Fruit fly (Drosophila melanogaster) whole organism, embryonic: ENCODE measurements around the gene Ltn1.
A peak's percentile ranks its signal among the peaks of the same experiment; 100 is the strongest.

Experiments
- Aef1 ChIP-seq: fragments of 200-800 bp; sonication (Bioruptor generic); IDR thresholded peaks from 3 replicates; pipeline ENCODE4 v1.3.6; 2022; ENCODE audit warnings: missing biosample characterization, missing genetic modification characterization
- CG10274 ChIP-seq: fragments of 200-800 bp; sonication (Bioruptor generic); optimal IDR thresholded peaks from 3 replicates; lab custom pipeline; 2017; ENCODE audit warnings: missing biosample characterization, mild to moderate bottlenecking, missing genetic modification characterization
- CG11696 ChIP-seq: fragments of 200-800 bp; sonication (Bioruptor generic); IDR thresholded peaks from 2 replicates; pipeline ENCODE4 v1.3.6; 2022; ENCODE audit warnings: missing biosample characterization, missing genetic modification characterization
- CG1647 ChIP-seq: fragments of 200-800 bp; sonication (Bioruptor generic); optimal IDR thresholded peaks from 3 replicates; lab custom pipeline; 2016; ENCODE audit warnings: missing biosample characterization, missing genetic modification characterization
- CG17612 ChIP-seq: fragments of 200-800 bp; sonication (Bioruptor generic); IDR thresholded peaks from 2 replicates; pipeline ENCODE4 v1.3.6; 2022; ENCODE audit warnings: missing biosample characterization, missing genetic modification characterization
- CG17802 ChIP-seq: fragments of 200-800 bp; sonication (Bioruptor generic); optimal IDR thresholded peaks from 2 replicates; lab custom pipeline; 2018; ENCODE audit warnings: missing biosample characterization, mild to moderate bottlenecking, missing genetic modification characterization, moderate library complexity
- CG17829 ChIP-seq: fragments of 200-800 bp; optimal IDR thresholded peaks from 2 replicates; lab custom pipeline; 2019; ENCODE audit warnings: missing biosample characterization, mild to moderate bottlenecking, missing genetic modification characterization, moderate library complexity
- CG18764 ChIP-seq: fragments of 200-800 bp; sonication (Bioruptor generic); optimal IDR thresholded peaks from 3 replicates; lab custom pipeline; 2016; ENCODE audit warnings: missing biosample characterization, missing genetic modification characterization
- CG2120 ChIP-seq: fragments of 200-800 bp; sonication (Bioruptor generic); optimal IDR thresholded peaks from 3 replicates; lab custom pipeline; 2016; ENCODE audit warnings: missing biosample characterization, missing genetic modification characterization
- CG2129 ChIP-seq: fragments of 200-800 bp; sonication (Bioruptor generic); IDR thresholded peaks from 2 replicates; pipeline ENCODE4 v1.3.6; 2022; ENCODE audit warnings: missing biosample characterization, missing genetic modification characterization; ENCODE audit not compliant: partially characterized antibody
- CG31365 ChIP-seq: fragments of 200-800 bp; sonication (Bioruptor generic); optimal IDR thresholded peaks from 2 replicates; lab custom pipeline; 2018; ENCODE audit warnings: missing biosample characterization, mild to moderate bottlenecking, missing genetic modification characterization
- CG3838 ChIP-seq: fragments of 200-800 bp; sonication (Bioruptor generic); optimal IDR thresholded peaks from 3 replicates; lab custom pipeline; 2016; ENCODE audit warnings: missing biosample characterization, missing genetic modification characterization
- CG4328 ChIP-seq: fragments of 200-800 bp; sonication (Bioruptor generic); optimal IDR thresholded peaks from 3 replicates; lab custom pipeline; 2017; ENCODE audit warnings: missing biosample characterization, missing genetic modification reagents, missing genetic modification characterization
- CG4360 ChIP-seq: fragments of 200-800 bp; sonication (Bioruptor generic); IDR thresholded peaks from 2 replicates; pipeline ENCODE4 v1.3.6; 2022; ENCODE audit warnings: missing biosample characterization, missing genetic modification characterization
- CG4820 ChIP-seq: fragments of 200-800 bp; sonication (Bioruptor generic); optimal IDR thresholded peaks from 3 replicates; lab custom pipeline; 2016; ENCODE audit warnings: missing biosample characterization, missing genetic modification characterization
- CG4854 ChIP-seq: fragments of 200-800 bp; sonication (Bioruptor generic); optimal IDR thresholded peaks from 2 replicates; lab custom pipeline; 2016; ENCODE audit warnings: missing biosample characterization, missing genetic modification characterization, inconsistent platforms
- CG6254 ChIP-seq: fragments of 200-800 bp; sonication (Bioruptor generic); optimal IDR thresholded peaks from 3 replicates; lab custom pipeline; 2017; ENCODE audit warnings: mild to moderate bottlenecking, missing biosample characterization, missing genetic modification reagents, missing genetic modification characterization
- CG8388 ChIP-seq: fragments of 200-800 bp; sonication (Bioruptor generic); optimal IDR thresholded peaks from 2 replicates; lab custom pipeline; 2019; ENCODE audit warnings: missing biosample characterization, mild to moderate bottlenecking, missing genetic modification characterization, moderate library complexity
- CG8765 ChIP-seq: fragments of 200-800 bp; sonication (Bioruptor generic); IDR thresholded peaks from 2 replicates; pipeline ENCODE4 v1.3.6; 2022; ENCODE audit warnings: missing biosample characterization, missing genetic modification characterization
- CG9797 ChIP-seq: fragments of 200-800 bp; sonication (Bioruptor generic); optimal IDR thresholded peaks from 3 replicates; lab custom pipeline; 2018; ENCODE audit warnings: missing biosample characterization, mild to moderate bottlenecking, missing genetic modification characterization
- CkIIα-i1 ChIP-seq: fragments of 200-800 bp; sonication (Bioruptor generic); IDR thresholded peaks from 2 replicates; pipeline ENCODE4 v1.3.6; 2022; ENCODE audit warnings: missing biosample characterization, missing genetic modification characterization
- Elba2 ChIP-seq: fragments of 200-800 bp; sonication (Bioruptor generic); optimal IDR thresholded peaks from 3 replicates; lab custom pipeline; 2016; ENCODE audit warnings: missing biosample characterization, missing genetic modification characterization
- Fer1 ChIP-seq: fragments of 200-800 bp; sonication (Bioruptor generic); optimal IDR thresholded peaks from 2 replicates; lab custom pipeline; 2017; ENCODE audit warnings: missing biosample characterization, mild to moderate bottlenecking, missing genetic modification characterization
- HLH54F ChIP-seq: fragments of 200-800 bp; sonication (Bioruptor generic); optimal IDR thresholded peaks from 3 replicates; lab custom pipeline; 2016; ENCODE audit warnings: missing biosample characterization, missing genetic modification characterization
- HmgD ChIP-seq: fragments of 200-800 bp; sonication (Bioruptor generic); optimal IDR thresholded peaks from 3 replicates; lab custom pipeline; 2016; ENCODE audit warnings: missing biosample characterization, missing genetic modification characterization
- Hr78 ChIP-seq, 2 experiments: fragments of 200-800 bp in 1 of 2; fragments of >200 bp in 1 of 2; sonication (Bioruptor generic) in 1 of 2; optimal IDR thresholded peaks; 2 replicates each; lab custom pipeline; 2017 to 2019; ENCODE audit warnings: missing biosample characterization in 2 of 2, missing genetic modification characterization in 2 of 2, mild to moderate bottlenecking in 1 of 2, moderate library complexity in 1 of 2
- Lim3 ChIP-seq: fragments of 200-800 bp; sonication (Bioruptor generic); IDR thresholded peaks from 2 replicates; pipeline ENCODE4 v1.3.6; 2022; ENCODE audit warnings: missing biosample characterization, missing genetic modification characterization
- MBD-R2 ChIP-seq: fragments of 200-800 bp; sonication (Bioruptor generic); IDR thresholded peaks from 2 replicates; pipeline ENCODE4 v1.3.6; 2022; ENCODE audit warnings: missing biosample characterization, missing genetic modification characterization
- Mad ChIP-seq: fragments of 200-800 bp; sonication (Bioruptor generic); optimal IDR thresholded peaks from 2 replicates; lab custom pipeline; 2016; ENCODE audit warnings: missing biosample characterization, missing genetic modification characterization
- Nf-YA ChIP-seq: fragments of 200-800 bp; sonication (Bioruptor generic); IDR thresholded peaks from 2 replicates; pipeline ENCODE4 v1.3.6; 2022; ENCODE audit warnings: missing biosample characterization, missing genetic modification characterization
- Rfx ChIP-seq: fragments of 200-800 bp; sonication (Bioruptor generic); IDR thresholded peaks from 2 replicates; pipeline ENCODE4 v1.3.6; 2022; ENCODE audit warnings: missing biosample characterization, missing genetic modification characterization
- Ssrp ChIP-seq: fragments of 200-800 bp; sonication (Bioruptor generic); optimal IDR thresholded peaks from 2 replicates; lab custom pipeline; 2018; ENCODE audit warnings: missing biosample characterization, mild to moderate bottlenecking, missing genetic modification characterization, moderate library complexity
- Taf1 ChIP-seq: fragments of 200-800 bp; sonication (Bioruptor generic); IDR thresholded peaks from 2 replicates; pipeline ENCODE4 v1.3.6; 2022; ENCODE audit warnings: missing biosample characterization, missing genetic modification characterization
- ara ChIP-seq: fragments of 200-800 bp; sonication (Bioruptor generic); IDR thresholded peaks from 2 replicates; pipeline ENCODE4 v1.3.6; 2022; ENCODE audit warnings: missing biosample characterization, missing genetic modification characterization
- ato ChIP-seq: fragments of 200-800 bp; sonication (Bioruptor generic); IDR thresholded peaks from 2 replicates; pipeline ENCODE4 v1.3.6; 2022; ENCODE audit warnings: missing biosample characterization, missing genetic modification characterization; ENCODE audit not compliant: partially characterized antibody
- bab2 ChIP-seq: fragments of 200-800 bp; sonication (Bioruptor generic); optimal IDR thresholded peaks from 2 replicates; lab custom pipeline; 2016; ENCODE audit warnings: missing biosample characterization, missing genetic modification characterization
- btn ChIP-seq: fragments of 200-800 bp; sonication (Bioruptor generic); optimal IDR thresholded peaks from 2 replicates; lab custom pipeline; 2016; ENCODE audit warnings: missing biosample characterization, missing genetic modification characterization
- chinmo ChIP-seq: fragments of 200-800 bp; sonication (Bioruptor generic); IDR thresholded peaks from 4 replicates; pipeline ENCODE4 v1.3.6; 2022; ENCODE audit warnings: missing biosample characterization, missing genetic modification characterization; ENCODE audit not compliant: partially characterized antibody
- emc ChIP-seq: fragments of 200-800 bp; sonication (Bioruptor generic); optimal IDR thresholded peaks from 2 replicates; lab custom pipeline; 2016; ENCODE audit warnings: missing biosample characterization, missing genetic modification characterization
- ewg ChIP-seq: fragments of 200-800 bp; sonication (Bioruptor generic); optimal IDR thresholded peaks from 3 replicates; lab custom pipeline; 2017; ENCODE audit warnings: mild to moderate bottlenecking, missing biosample characterization, missing genetic modification reagents, missing genetic modification characterization
- gro ChIP-seq: fragments of 200-800 bp; sonication (Bioruptor generic); optimal IDR thresholded peaks from 2 replicates; lab custom pipeline; 2016; ENCODE audit warnings: missing biosample characterization, missing genetic modification characterization
- kah ChIP-seq: fragments of 200-800 bp; sonication (Bioruptor generic); optimal IDR thresholded peaks from 2 replicates; lab custom pipeline; 2018; ENCODE audit warnings: missing biosample characterization, mild to moderate bottlenecking, missing genetic modification characterization
- odd ChIP-seq: fragments of 200-800 bp; sonication (Bioruptor generic); optimal IDR thresholded peaks from 2 replicates; lab custom pipeline; 2017; ENCODE audit warnings: missing biosample characterization, mild to moderate bottlenecking, missing genetic modification characterization
- psq ChIP-seq: fragments of 200-800 bp; sonication (Bioruptor generic); optimal IDR thresholded peaks from 2 replicates; lab custom pipeline; 2017; ENCODE audit warnings: missing biosample characterization, missing genetic modification characterization
- pum ChIP-seq: fragments of 200-800 bp; sonication (Bioruptor generic); optimal IDR thresholded peaks from 2 replicates; lab custom pipeline; 2016; ENCODE audit warnings: missing biosample characterization, missing genetic modification characterization
- sd ChIP-seq: fragments of 200-800 bp; sonication (Bioruptor generic); optimal IDR thresholded peaks from 3 replicates; lab custom pipeline; 2018; ENCODE audit warnings: missing biosample characterization, mild to moderate bottlenecking, missing genetic modification characterization, moderate library complexity
- sr ChIP-seq: fragments of 200-800 bp; sonication (Bioruptor generic); IDR thresholded peaks from 3 replicates; pipeline ENCODE4 v1.3.6; 2022; ENCODE audit warnings: missing biosample characterization, missing genetic modification characterization
- sug ChIP-seq: fragments of 200-800 bp; optimal IDR thresholded peaks from 2 replicates; lab custom pipeline; 2019; ENCODE audit warnings: missing biosample characterization, mild to moderate bottlenecking, missing genetic modification characterization, moderate library complexity
- toy ChIP-seq: fragments of 200-800 bp; sonication (Bioruptor generic); IDR thresholded peaks from 2 replicates; pipeline ENCODE4 v1.3.6; 2022; ENCODE audit warnings: missing biosample characterization, missing genetic modification characterization
- ttk ChIP-seq: fragments of 200-800 bp; sonication (Bioruptor generic); IDR thresholded peaks from 2 replicates; pipeline ENCODE4 v2.1.2; 2022; ENCODE audit warnings: missing biosample characterization, missing genetic modification characterization
- zen2 ChIP-seq: fragments of 200-800 bp; sonication (Bioruptor generic); IDR thresholded peaks from 3 replicates; pipeline ENCODE4 v1.3.6; 2022; ENCODE audit warnings: missing biosample characterization, missing genetic modification characterization; ENCODE audit not compliant: partially characterized antibody

Gene Ltn1

DNA sequence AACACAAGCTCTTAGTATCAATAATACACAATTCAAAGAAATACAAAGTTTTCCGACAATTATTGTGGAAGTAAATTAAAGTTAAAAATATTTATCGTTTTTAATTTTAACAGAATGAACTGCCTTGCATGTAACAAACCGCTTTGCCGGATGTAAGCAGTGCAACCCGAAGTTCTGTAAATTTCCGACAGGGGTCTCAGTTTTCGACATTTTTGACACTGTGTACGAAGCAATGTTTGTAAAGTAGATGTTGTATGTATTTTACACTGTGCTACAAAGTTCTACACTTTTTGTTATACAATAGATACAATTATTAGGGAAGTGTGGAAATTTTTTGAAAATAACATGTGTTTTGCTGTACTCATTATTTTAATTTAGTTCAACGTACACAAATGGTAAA lies 35.5 kb downstream of the Ltn1 start (continued):
- TF ChIP-seq Taf1 (GFP tag; lab: Robert Waterston, UW): peak; percentile 64; the same call in 1 of the 2 replicates
- peak; percentile 63 for TF ChIP-seq CG11696
- TF ChIP-seq CG17802 (tag; lab: Kevin White, UChicago): peak; percentile 92
- TF ChIP-seq CG1647 (GFP tag; lab: Kevin White, UChicago): peak; percentile 90
- TF ChIP-seq CG17612 (GFP tag; lab: Robert Waterston, UW): peak; percentile 78
- TF ChIP-seq sug: peak; percentile 82
- peak; percentile 49 for TF ChIP-seq psq (GFP tag; lab: Kevin White, UChicago)
- TF ChIP-seq kah (GFP tag; lab: Kevin White, UChicago): no peak
- peak; percentile 40; the same call in 1 of the 2 replicates for TF ChIP-seq Lim3
- no peak for TF ChIP-seq CG9797 (GFP tag; lab: Kevin White, UChicago)
- TF ChIP-seq ato (GFP tag; lab: Robert Waterston, UW): peak; percentile 50; the same call in 1 of the 2 replicates
- peak; percentile 89 for TF ChIP-seq CG18764 (GFP tag; lab: Kevin White, UChicago)
- peak; percentile 98 for TF ChIP-seq Rfx (GFP tag; lab: Robert Waterston, UW)
- peak; percentile 87 for TF ChIP-seq CG4854 (GFP tag; lab: Kevin White, UChicago)
- TF ChIP-seq CG6254: no peak
- peak; percentile 75; the same call in 1 of the 2 replicates for TF ChIP-seq ara (GFP tag; lab: Robert Waterston, UW)
- TF ChIP-seq CG10274 (GFP tag; lab: Kevin White, UChicago): peak; percentile 83
- no peak for TF ChIP-seq chinmo (GFP tag; lab: Robert Waterston, UW)
- TF ChIP-seq HmgD: peak; percentile 97
- TF ChIP-seq CG4328 (GFP tag; lab: Kevin White, UChicago): peak; percentile 90
- TF ChIP-seq btn: peak; percentile 85
- peak; percentile 94 for TF ChIP-seq emc (GFP tag; lab: Kevin White, UChicago)
- peak; percentile 88 for TF ChIP-seq bab2 (GFP tag; lab: Kevin White, UChicago)
- TF ChIP-seq Fer1 (GFP tag; lab: Kevin White, UChicago): no peak
- no peak for TF ChIP-seq CG2129 (GFP tag; lab: Robert Waterston, UW)
- peak; percentile 31; the same call in 1 of the 2 replicates for TF ChIP-seq CG8765 (GFP tag; lab: Robert Waterston, UW)
- peak; percentile 96 for TF ChIP-seq gro
- TF ChIP-seq CG17829 (tag; lab: Kevin White, UChicago): peak; percentile 82
- peak; percentile 81 for TF ChIP-seq Mad
- TF ChIP-seq Aef1 (GFP tag; lab: Robert Waterston, UW): peak; percentile 90
- TF ChIP-seq toy (GFP tag; lab: Robert Waterston, UW): peak; percentile 88
- TF ChIP-seq sr: peak; percentile 93
- 0 out of 2 replicates have a peak, but pooled peaks have one; percentile 50 for TF ChIP-seq CkIIα-i1 (GFP tag; lab: Robert Waterston, UW)
- TF ChIP-seq pum: peak; percentile 94
- TF ChIP-seq Nf-YA (GFP tag; lab: Robert Waterston, UW): peak; percentile 79
- no peak for TF ChIP-seq Hr78 (GFP tag; optimal IDR thresholded peaks at IDR 0.05; lab: Kevin White, UChicago)
- TF ChIP-seq Elba2 (GFP tag; lab: Kevin White, UChicago): peak; percentile 8
- peak; percentile 85 for TF ChIP-seq CG4820 (GFP tag; lab: Kevin White, UChicago)
- TF ChIP-seq HLH54F (GFP tag; lab: Kevin White, UChicago): peak; percentile 86
- TF ChIP-seq ttk (GFP tag; lab: Robert Waterston, UW): peak; percentile 96
- peak; percentile 74 for TF ChIP-seq MBD-R2 (GFP tag; lab: Robert Waterston, UW)
- TF ChIP-seq CG8388 (GFP tag; lab: Kevin White, UChicago): peak; percentile 76
- TF ChIP-seq CG2120 (GFP tag; lab: Kevin White, UChicago): peak; percentile 72
- peak; percentile 71 for TF ChIP-seq Ssrp
- TF ChIP-seq CG3838 (GFP tag; lab: Kevin White, UChicago): peak; percentile 60
- peak; percentile 98 for TF ChIP-seq CG31365
- TF ChIP-seq ewg (GFP tag; lab: Kevin White, UChicago): peak; percentile 75
- no peak for TF ChIP-seq sd (tag; lab: Kevin White, UChicago)
- peak; percentile 28 for TF ChIP-seq odd (GFP tag; lab: Kevin White, UChicago)
- TF ChIP-seq zen2: no peak
- TF ChIP-seq CG4360: no peak
